Worm (Caenorhabditis elegans): Measurements from ENCODE around the gene nhr-280.

Gene nhr-280

DNA sequence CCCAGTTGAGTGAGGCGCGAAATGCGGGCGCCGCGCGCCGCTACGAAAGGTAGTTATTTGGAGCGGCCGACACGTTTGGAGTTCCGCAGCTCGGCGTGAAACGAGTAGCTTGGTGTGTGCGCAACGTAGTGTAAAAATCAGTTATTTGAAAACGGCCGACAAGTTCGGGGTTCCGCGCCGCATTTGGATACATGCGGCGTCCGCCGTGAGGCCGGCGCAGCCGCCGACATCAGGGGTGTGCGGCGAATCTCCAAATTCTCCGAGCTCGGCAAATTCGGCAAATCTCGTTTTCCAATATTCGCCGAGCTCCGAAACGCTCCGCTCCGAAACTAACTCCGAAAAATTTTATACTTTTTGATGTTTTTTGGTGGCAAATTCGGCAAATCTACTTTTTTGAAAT, 27.4 kb upstream of the nhr-280 start:
- TF ChIP-seq jun-1 (tag; optimal IDR thresholded peaks at IDR 0.05), result no peak
- no peak for TF ChIP-seq mml-1 (tag; optimal IDR thresholded peaks at IDR 0.05)
- no peak for TF ChIP-seq ztf-11 (tag; optimal IDR thresholded peaks at IDR 0.05)
- TF ChIP-seq fos-1 (tag; optimal IDR thresholded peaks at IDR 0.05), result no peak
- TF ChIP-seq nhr-23 (tag; optimal IDR thresholded peaks at IDR 0.05), result no peak
- no peak for TF ChIP-seq zag-1 (tag; optimal IDR thresholded peaks at IDR 0.05)
- no peak for TF ChIP-seq hmg-11 (tag; optimal IDR thresholded peaks at IDR 0.05)
- TF ChIP-seq lin-15B (tag; optimal IDR thresholded peaks at IDR 0.05), result no peak
- no peak for TF ChIP-seq elt-3 (tag; optimal IDR thresholded peaks at IDR 0.05)
- TF ChIP-seq unc-62 (GFP tag; optimal IDR thresholded peaks at IDR 0.05), result no peak
- TF ChIP-seq elt-2 (tag; optimal IDR thresholded peaks at IDR 0.05), result no peak
- no peak for TF ChIP-seq daf-12 (tag; optimal IDR thresholded peaks at IDR 0.05)
- TF ChIP-seq sea-2 (GFP tag; optimal IDR thresholded peaks at IDR 0.05), result no peak
- no peak for TF ChIP-seq ceh-16 (tag; optimal IDR thresholded peaks at IDR 0.05)
- no peak for TF ChIP-seq eor-1 (tag; optimal IDR thresholded peaks at IDR 0.05)
- TF ChIP-seq aly-2 (tag; optimal IDR thresholded peaks at IDR 0.05), result no peak
- TF ChIP-seq ceh-28 (tag; optimal IDR thresholded peaks at IDR 0.05), result no peak

DNA sequence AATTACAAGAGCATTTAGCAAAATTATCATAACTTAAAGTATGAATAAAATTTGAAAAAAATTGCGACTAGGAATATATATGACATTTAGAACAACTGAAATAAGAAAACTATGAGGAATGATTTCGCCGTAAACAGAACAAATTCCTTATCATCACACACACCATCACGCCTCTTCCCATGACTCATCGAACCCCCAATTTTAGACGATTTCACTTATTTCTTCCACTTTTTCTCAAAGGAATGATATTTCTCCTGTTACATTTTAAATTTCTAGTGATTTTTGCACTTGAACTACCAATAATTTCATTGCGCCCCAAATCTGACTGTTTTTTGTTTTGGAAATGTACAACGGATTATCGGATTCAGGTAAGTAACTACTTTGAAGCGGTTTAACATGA, 26.1 kb upstream of the nhr-280 start, which contains the start of the genes zig-13 and ver-1:
Gene zig-13, minus strand, starts transcription at position 101 of the 400 bp plus-strand sequence.
Gene ver-1, plus strand, starts transcription at position 180 of the 400 bp plus-strand sequence.
- TF ChIP-seq unc-39 (tag; optimal IDR thresholded peaks at IDR 0.05) (no peak), nhr-12 (tag; optimal IDR thresholded peaks at IDR 0.05) (no peak), R02D3.7 (tag; optimal IDR thresholded peaks at IDR 0.05) (no peak), nhr-67 (tag; optimal IDR thresholded peaks at IDR 0.05) (no peak), elt-1 (tag; optimal IDR thresholded peaks at IDR 0.05) (no peak), nhr-76 (tag; optimal IDR thresholded peaks at IDR 0.05) (no peak), eor-1 (tag; optimal IDR thresholded peaks at IDR 0.05) (no peak), ceh-82 (tag; optimal IDR thresholded peaks at IDR 0.05) (no peak), lin-15B (tag; optimal IDR thresholded peaks at IDR 0.05) (no peak), lin-39 (tag; optimal IDR thresholded peaks at IDR 0.05) (no peak), unc-62 (GFP tag; optimal IDR thresholded peaks at IDR 0.05) (no peak)

DNA sequence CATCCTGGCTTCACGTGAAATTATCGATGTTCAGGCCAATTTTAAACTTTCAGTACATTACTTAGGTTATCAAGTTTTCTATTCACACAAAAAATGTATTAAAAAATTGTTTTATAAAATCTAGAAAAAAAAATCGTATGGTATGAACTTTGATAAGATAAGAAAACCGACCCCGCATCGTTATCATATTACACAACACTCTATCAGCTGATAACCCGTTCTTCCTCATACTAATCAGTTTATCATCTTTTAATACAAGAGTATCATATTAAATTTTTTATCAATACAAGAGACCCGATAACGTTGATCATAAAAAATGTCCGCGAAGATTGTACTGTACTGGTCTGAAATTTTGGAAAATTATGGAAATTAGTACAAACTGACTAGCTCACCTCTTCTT, 23.6 kb upstream of the nhr-280 start:
- peak; percentile 26 for TF ChIP-seq skn-1 (tag; optimal IDR thresholded peaks at IDR 0.05)
- TF ChIP-seq fos-1 (tag; optimal IDR thresholded peaks at IDR 0.05), result peak; percentile 45
- peak; percentile 98 for TF ChIP-seq jun-1 (tag; optimal IDR thresholded peaks at IDR 0.05)
- peak; percentile 81 for TF ChIP-seq egl-27 (tag; optimal IDR thresholded peaks at IDR 0.05)
- TF ChIP-seq elt-2 (tag; optimal IDR thresholded peaks at IDR 0.05), result peak; percentile 100
- no peak for TF ChIP-seq nhr-76 (tag; optimal IDR thresholded peaks at IDR 0.05)
- no peak for TF ChIP-seq ceh-82 (tag; optimal IDR thresholded peaks at IDR 0.05)
- TF ChIP-seq pqm-1 (tag; optimal IDR thresholded peaks at IDR 0.05), result peak; percentile 100
- TF ChIP-seq elt-3 (tag; optimal IDR thresholded peaks at IDR 0.05), result peak in 2 of 3 experiments; percentile 1 to 56

DNA sequence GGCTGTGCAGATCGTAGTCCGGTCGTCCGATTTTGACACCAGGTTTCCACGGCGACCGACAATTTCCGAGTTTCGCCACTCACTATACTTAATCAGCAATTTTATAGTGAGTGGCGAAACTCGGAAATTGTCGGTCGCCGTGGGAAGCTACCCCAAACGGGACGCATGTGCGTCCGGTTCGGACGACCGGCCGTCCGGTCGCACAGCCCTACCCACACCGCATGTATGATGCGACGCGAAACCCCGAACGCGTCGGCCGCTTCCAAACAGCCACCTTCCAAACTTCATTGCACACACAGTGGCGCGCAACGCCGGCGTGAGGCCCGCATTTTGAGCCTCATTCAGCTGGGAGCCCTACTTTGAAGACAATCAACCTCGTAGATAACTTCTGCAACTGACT, 20.5 kb upstream of the nhr-280 start:
- TF ChIP-seq elt-1 (tag; optimal IDR thresholded peaks at IDR 0.05), result no peak
- TF ChIP-seq ceh-82 (tag; optimal IDR thresholded peaks at IDR 0.05), result no peak
- TF ChIP-seq pqm-1 (tag; optimal IDR thresholded peaks at IDR 0.05), result no peak
- no peak for TF ChIP-seq pha-4 (tag; optimal IDR thresholded peaks at IDR 0.05)
- TF ChIP-seq elt-3 (tag; optimal IDR thresholded peaks at IDR 0.05), result no peak
- no peak for TF ChIP-seq nfya-1 (tag; optimal IDR thresholded peaks at IDR 0.05; ENCODE audit: insufficient read depth)

DNA sequence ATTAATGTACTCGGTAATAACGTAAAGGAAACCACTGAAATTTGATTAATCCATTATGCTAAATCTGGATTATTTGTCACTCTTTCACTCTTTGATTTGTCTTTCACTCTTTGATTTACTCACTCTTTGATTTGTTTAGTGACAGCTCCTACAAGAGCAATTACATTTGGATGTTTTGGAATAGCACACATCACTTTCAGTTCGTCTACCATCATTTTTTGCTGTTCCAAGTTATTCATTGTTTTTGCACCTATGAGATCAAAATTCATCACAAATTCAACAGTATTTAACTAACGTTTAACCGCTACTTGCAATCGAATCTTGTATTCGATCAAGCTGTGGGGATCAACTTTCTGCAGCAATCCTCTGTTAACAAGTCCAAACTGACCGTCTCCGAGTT, 18.6 kb upstream of the nhr-280 start:
- TF ChIP-seq nhr-11 (tag; optimal IDR thresholded peaks at IDR 0.05) (no peak), nhr-12 (tag; optimal IDR thresholded peaks at IDR 0.05) (no peak), pqm-1 (tag; optimal IDR thresholded peaks at IDR 0.05) (no peak), nhr-237 (tag; optimal IDR thresholded peaks at IDR 0.05) (no peak)

DNA sequence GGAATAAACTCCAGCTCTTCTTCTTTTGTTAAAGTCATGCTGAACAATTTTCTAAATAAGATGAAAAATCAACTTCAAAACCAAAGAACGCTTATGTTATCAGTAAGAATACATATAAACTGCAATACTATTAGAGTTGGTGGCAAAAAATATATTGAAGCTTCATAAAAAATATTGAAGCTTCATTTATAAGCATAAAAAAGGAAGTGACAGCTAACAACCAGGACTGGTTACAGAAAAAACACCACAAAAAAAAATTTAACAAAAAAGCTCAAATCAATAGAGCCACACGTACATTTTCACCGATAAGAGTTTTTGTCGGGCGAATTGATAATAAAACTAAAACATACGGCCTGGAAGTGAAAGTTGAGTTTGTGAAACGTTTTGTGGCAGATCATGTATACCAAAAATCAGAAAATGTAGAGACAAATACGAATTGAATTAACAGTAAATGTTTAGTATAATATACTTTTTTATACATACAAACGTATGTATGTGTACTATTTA, 17.1 kb upstream of the nhr-280 start, which contains the start of gene sqst-5:
Gene sqst-5, minus strand, starts transcription at position 51 of the 507 bp plus-strand sequence.
- no peak for TF ChIP-seq nhr-237 (tag; optimal IDR thresholded peaks at IDR 0.05)
- peak; percentile 59 for TF ChIP-seq pqm-1 (tag; optimal IDR thresholded peaks at IDR 0.05)
- no peak for TF ChIP-seq ZK546.5 (tag; optimal IDR thresholded peaks at IDR 0.05)
- peak; percentile 76 for TF ChIP-seq elt-2 (tag; optimal IDR thresholded peaks at IDR 0.05)

All from whole organism, L3 larva.